Worm (Caenorhabditis elegans) whole organism, L3 larva: ENCODE measurements around the gene C02F4.4.

Experiments
- R02D3.7 ChIP-seq: fragments of 150-350 bp; optimal IDR thresholded peaks from 2 replicates; lab custom pipeline; 2014; ENCODE audit warnings: missing biosample characterization, missing genetic modification characterization
- ama-1 ChIP-seq: fragments of 150-350 bp; optimal IDR thresholded peaks from 2 replicates; lab custom pipeline; 2018
- fos-1 ChIP-seq: fragments of 150-350 bp; optimal IDR thresholded peaks from 2 replicates; lab custom pipeline; 2014; ENCODE audit warnings: missing biosample characterization, missing genetic modification characterization
- lin-15B ChIP-seq: fragments of 150-350 bp; optimal IDR thresholded peaks from 2 replicates; lab custom pipeline; 2014; ENCODE audit warnings: missing biosample characterization, missing genetic modification characterization
- nhr-11 ChIP-seq: fragments of 150-350 bp; optimal IDR thresholded peaks from 2 replicates; lab custom pipeline; 2014; ENCODE audit warnings: missing biosample characterization, missing genetic modification characterization
- nhr-237 ChIP-seq: fragments of 150-350 bp; optimal IDR thresholded peaks from 2 replicates; lab custom pipeline; 2014; ENCODE audit warnings: missing biosample characterization, missing genetic modification characterization
- sea-2 ChIP-seq: fragments of 150-350 bp; sonication (generic microtip); optimal IDR thresholded peaks from 4 replicates; lab custom pipeline; 2014; ENCODE audit warnings: missing biosample characterization, missing genetic modification reagents, missing genetic modification characterization
- unc-62 ChIP-seq: fragments of 150-350 bp; sonication (generic microtip); optimal IDR thresholded peaks from 4 replicates; lab custom pipeline; 2014; ENCODE audit warnings: missing biosample characterization, missing genetic modification reagents, missing genetic modification characterization
- zag-1 ChIP-seq: fragments of 150-350 bp; optimal IDR thresholded peaks from 2 replicates; lab custom pipeline; 2014; ENCODE audit warnings: missing biosample characterization, missing genetic modification characterization

DNA sequence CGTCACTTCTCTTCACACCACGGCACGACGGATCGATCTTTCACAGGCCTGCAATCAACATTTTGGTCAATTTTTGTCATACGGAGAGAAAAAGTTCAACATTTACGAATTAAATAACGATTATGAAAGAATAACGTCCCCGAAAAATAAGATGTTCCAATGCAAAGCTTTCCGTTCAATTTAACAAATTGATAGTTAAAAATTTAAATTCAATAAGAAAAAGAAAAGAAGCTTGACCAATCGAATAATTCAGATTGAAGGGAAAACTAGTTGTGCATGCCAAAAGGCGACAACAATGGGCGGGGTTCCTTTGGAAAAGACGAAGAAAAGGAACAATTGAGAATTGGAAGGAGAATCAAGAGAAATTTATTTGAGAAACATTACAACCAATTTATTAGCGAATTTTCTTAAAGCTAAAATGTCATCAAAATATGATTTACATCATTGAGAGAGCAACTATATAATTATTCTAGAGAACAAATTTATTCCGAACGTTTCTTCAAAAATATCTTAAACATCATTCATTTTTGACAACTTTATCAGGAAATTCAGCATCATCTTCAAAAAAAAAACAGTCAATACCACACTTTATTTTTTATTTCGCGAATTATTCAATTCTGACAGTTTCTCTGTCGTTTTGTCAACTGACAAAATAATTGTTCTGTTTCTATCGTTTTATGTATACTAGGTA, 13.3 kb downstream of the C02F4.4 start, which contains the start of gene tax-6:
- TF ChIP-seq unc-62 (GFP tag; lab: Kevin White, UChicago) (no peak), lin-15B (tag; lab: Kevin White, UChicago) (no peak), zag-1 (tag; lab: Kevin White, UChicago) (no peak), ama-1 (no peak), fos-1 (tag; lab: Kevin White, UChicago) (no peak), R02D3.7 (no peak), sea-2 (GFP tag; lab: Kevin White, UChicago) (no peak), nhr-11 (tag; lab: Kevin White, UChicago) (no peak), nhr-237 (tag; lab: Kevin White, UChicago) (no peak)
